Fruit fly (Drosophila melanogaster) whole organism, wandering third instar larva: ENCODE results near the gene zfh2.

Experiments used
- Abd-B ChIP-seq: fragments of >200 bp; optimal IDR thresholded peaks from 2 replicates; lab custom pipeline; 2017; ENCODE audit warnings: missing biosample characterization, missing genetic modification characterization
- CG32264 ChIP-seq: fragments of 200-800 bp; sonication (Bioruptor generic); optimal IDR thresholded peaks from 2 replicates; lab custom pipeline; 2016; ENCODE audit warnings: missing biosample characterization, missing genetic modification characterization
- CG9705 ChIP-seq: fragments of 200-800 bp; sonication (Bioruptor generic); optimal IDR thresholded peaks from 2 replicates; lab custom pipeline; 2018; ENCODE audit warnings: missing biosample characterization, mild to moderate bottlenecking, missing genetic modification characterization
- Dfd ChIP-seq: fragments of >200 bp; optimal IDR thresholded peaks from 2 replicates; lab custom pipeline; 2017; ENCODE audit warnings: missing biosample characterization, missing genetic modification characterization
- Dif ChIP-seq: fragments of 200-275, 200-300 bp; sonication (Bioruptor generic); optimal IDR thresholded peaks from 2 replicates; lab custom pipeline; 2018; ENCODE audit warnings: missing biosample characterization, missing genetic modification characterization; ENCODE audit not compliant: partially characterized antibody
- HLH106 ChIP-seq: fragments of 200-800 bp; optimal IDR thresholded peaks from 3 replicates; lab custom pipeline; 2019; ENCODE audit warnings: missing biosample characterization, mild to moderate bottlenecking, missing genetic modification characterization, moderate library complexity
- Hnf4 ChIP-seq: fragments of 200-800 bp; sonication (Bioruptor generic); optimal IDR thresholded peaks from 2 replicates; lab custom pipeline; 2016; ENCODE audit warnings: missing biosample characterization, mild to moderate bottlenecking, missing genetic modification characterization
- Hr78 ChIP-seq: fragments of >200 bp; optimal IDR thresholded peaks from 2 replicates; lab custom pipeline; 2017; ENCODE audit warnings: missing biosample characterization, missing genetic modification characterization
- Jra ChIP-seq: sonication (Bioruptor generic); optimal IDR thresholded peaks from 2 replicates; lab custom pipeline; 2016; ENCODE audit warnings: missing biosample characterization, missing genetic modification characterization
- Myc ChIP-seq: fragments of >200 bp; optimal IDR thresholded peaks from 2 replicates; lab custom pipeline; 2017
- Rel ChIP-seq, 2 experiments: fragments of 200-800 bp; sonication (Bioruptor generic) in 1 of 2; optimal IDR thresholded peaks; 2 replicates in 1 of 2; 3 replicates in 1 of 2; lab custom pipeline; 2016 to 2019; ENCODE audit warnings: mild to moderate bottlenecking in 2 of 2, missing biosample characterization in 2 of 2, missing genetic modification characterization in 2 of 2, moderate library complexity in 1 of 2
- Sp1 ChIP-seq: fragments of 200-800 bp; sonication (Bioruptor generic); optimal IDR thresholded peaks from 3 replicates; lab custom pipeline; 2019; ENCODE audit warnings: missing biosample characterization, mild to moderate bottlenecking, missing genetic modification characterization, moderate library complexity
- Vsx2 ChIP-seq: fragments of 200-300, 225-300 bp; sonication (Bioruptor generic); optimal IDR thresholded peaks from 2 replicates; lab custom pipeline; 2018; ENCODE audit warnings: missing biosample characterization, missing genetic modification characterization; ENCODE audit not compliant: partially characterized antibody
- br ChIP-seq: fragments of 200-800 bp; sonication (Bioruptor generic); optimal IDR thresholded peaks from 2 replicates; lab custom pipeline; 2016; ENCODE audit warnings: missing biosample characterization, missing genetic modification characterization
- dl ChIP-seq, 2 experiments: fragments of 175-275, 200-275 bp in 1 of 2; fragments of 200-275 bp in 1 of 2; sonication (Bioruptor generic); optimal IDR thresholded peaks; lab custom pipeline; 2018; ENCODE audit warnings: mild to moderate bottlenecking in 2 of 2, missing biosample characterization in 2 of 2, missing genetic modification characterization in 2 of 2, moderate library complexity in 2 of 2; ENCODE audit not compliant: partially characterized antibody in 2 of 2, insufficient read depth in 1 of 2
- dmrt93B ChIP-seq: fragments of 200-800 bp; sonication (Bioruptor generic); optimal IDR thresholded peaks from 2 replicates; lab custom pipeline; 2018; ENCODE audit warnings: missing biosample characterization, mild to moderate bottlenecking, missing genetic modification characterization
- ey ChIP-seq: fragments of 200-800 bp; sonication (Bioruptor generic); optimal IDR thresholded peaks from 2 replicates; lab custom pipeline; 2016; ENCODE audit warnings: missing biosample characterization, missing genetic modification characterization
- foxo ChIP-seq, 2 experiments: fragments of 200-800 bp; sonication (Bioruptor generic); optimal IDR thresholded peaks; 2 replicates in 1 of 2; 3 replicates in 1 of 2; lab custom pipeline; 2016 to 2017; ENCODE audit warnings: missing biosample characterization in 2 of 2, missing genetic modification characterization in 2 of 2
- fru ChIP-seq: fragments of 200-800 bp; sonication (Bioruptor generic); optimal IDR thresholded peaks from 3 replicates; lab custom pipeline; 2016; ENCODE audit warnings: missing biosample characterization, mild to moderate bottlenecking, missing genetic modification characterization
- h ChIP-seq: fragments of 200-800 bp; sonication (Bioruptor generic); optimal IDR thresholded peaks from 3 replicates; lab custom pipeline; 2016; ENCODE audit warnings: missing biosample characterization, mild to moderate bottlenecking, missing genetic modification characterization
- jim ChIP-seq: fragments of 175-275, 200-325 bp; sonication (Bioruptor generic); optimal IDR thresholded peaks from 2 replicates; lab custom pipeline; 2016; ENCODE audit warnings: missing biosample characterization, mild to moderate bottlenecking, missing genetic modification characterization
- lola ChIP-seq: fragments of >200 bp; optimal IDR thresholded peaks from 2 replicates; lab custom pipeline; 2017; ENCODE audit warnings: missing biosample characterization, missing genetic modification characterization
- psq ChIP-seq: fragments of 200-800 bp; sonication (Bioruptor generic); optimal IDR thresholded peaks from 3 replicates; lab custom pipeline; 2017; ENCODE audit warnings: missing biosample characterization, mild to moderate bottlenecking, missing genetic modification characterization, moderate library complexity
- rgr ChIP-seq: fragments of 200-800 bp; sonication (Bioruptor generic); optimal IDR thresholded peaks from 3 replicates; lab custom pipeline; 2016; ENCODE audit warnings: missing biosample characterization, mild to moderate bottlenecking, missing genetic modification characterization
- sv ChIP-seq: fragments of 200-800 bp; sonication (Bioruptor generic); optimal IDR thresholded peaks from 3 replicates; lab custom pipeline; 2016; ENCODE audit warnings: missing biosample characterization, missing genetic modification characterization
- tai ChIP-seq: sonication (Bioruptor generic); optimal IDR thresholded peaks from 2 replicates; lab custom pipeline; 2016; ENCODE audit warnings: missing biosample characterization, missing genetic modification characterization
- usp ChIP-seq: fragments of >200 bp; optimal IDR thresholded peaks from 2 replicates; lab custom pipeline; 2017; ENCODE audit warnings: missing biosample characterization, missing genetic modification characterization
- woc ChIP-seq: sonication (Bioruptor generic); optimal IDR thresholded peaks from 2 replicates; lab custom pipeline; 2016; ENCODE audit warnings: missing biosample characterization, mild to moderate bottlenecking, missing genetic modification characterization

Gene zfh2

dm6 chr4:582836-583235, 81.2 kb downstream of the zfh2 start, which contains the start of gene CG1909:
CG1909 (plus strand) TSS chr4:583108.
- TF ChIP-seq Dfd (GFP tag; lab: Kevin White, UChicago) (no peak), Vsx2 (no peak), dl (GFP tag; optimal IDR thresholded peaks at IDR 0.05; lab: Kevin White, UChicago; ENCODE audit: insufficient read depth in 1 of 2, partially characterized antibody in 2 of 2) (no peak), Myc (lab: Kevin White, UChicago) (no peak), br (GFP tag; lab: Kevin White, UChicago) (no peak), lola (no peak), Hr78 (GFP tag; lab: Kevin White, UChicago) (no peak), foxo (GFP tag; optimal IDR thresholded peaks at IDR 0.05; lab: Kevin White, UChicago) (no peak), HLH106 (no peak), jim (GFP tag; lab: Kevin White, UChicago) (no peak), Rel (GFP tag; optimal IDR thresholded peaks at IDR 0.05; lab: Kevin White, UChicago) (no peak), Rel (tag; optimal IDR thresholded peaks at IDR 0.05; lab: Kevin White, UChicago) (no peak), fru (GFP tag; lab: Kevin White, UChicago) (no peak), dmrt93B (no peak), Hnf4 (GFP tag; lab: Kevin White, UChicago) (no peak), usp (no peak), psq (GFP tag; lab: Kevin White, UChicago) (no peak), h (GFP tag; lab: Kevin White, UChicago) (no peak), rgr (GFP tag; lab: Kevin White, UChicago) (no peak), woc (GFP tag; lab: Kevin White, UChicago) (no peak), Sp1 (GFP tag; lab: Kevin White, UChicago) (no peak)
- TF ChIP-seq, all 38 proteins: peak for 0

DNA sequence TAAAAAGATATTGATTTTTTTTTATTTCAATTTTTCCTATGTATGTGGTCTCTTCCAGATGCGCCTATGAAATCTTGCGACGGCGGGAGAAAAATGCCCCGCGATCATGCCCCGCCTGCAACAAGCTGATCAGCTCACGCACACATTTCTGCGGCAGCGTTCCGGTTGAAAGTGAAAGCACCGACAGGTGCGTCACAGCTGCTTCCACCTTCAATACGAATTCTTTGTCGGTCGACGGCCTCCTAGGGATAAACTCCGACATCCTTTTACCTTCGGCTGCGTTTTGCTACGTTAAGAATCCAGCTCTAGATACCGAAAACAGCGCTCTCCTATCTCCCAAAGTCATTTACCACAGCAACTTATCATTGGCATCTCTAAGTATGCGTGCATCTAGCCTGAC, 86.9 kb downstream of the zfh2 start:
- no peak for TF ChIP-seq Hnf4 (GFP tag; lab: Kevin White, UChicago)
- no peak for TF ChIP-seq CG32264 (GFP tag; lab: Kevin White, UChicago)
- TF ChIP-seq sv (GFP tag; lab: Kevin White, UChicago), result no peak
- TF ChIP-seq h (GFP tag; lab: Kevin White, UChicago), result no peak
- TF ChIP-seq ey, result no peak
- no peak for TF ChIP-seq HLH106
- TF ChIP-seq Dif (GFP tag; lab: Kevin White, UChicago), result no peak
- no peak for TF ChIP-seq Sp1 (GFP tag; lab: Kevin White, UChicago)
- TF ChIP-seq CG9705 (GFP tag; lab: Kevin White, UChicago), result no peak
- no peak for TF ChIP-seq Jra (GFP tag; lab: Kevin White, UChicago)
- no peak for TF ChIP-seq psq (GFP tag; lab: Kevin White, UChicago)
- no peak for TF ChIP-seq tai (GFP tag; lab: Kevin White, UChicago)
- no peak for TF ChIP-seq Abd-B
- no peak for TF ChIP-seq Vsx2
